Worm (Caenorhabditis elegans) whole organism, early embryonic: ENCODE measurements around the gene etr-1.

Experiments used
- B0310.2 ChIP-seq: sonication (generic microtip); optimal IDR thresholded peaks from 2 replicates; lab custom pipeline; 2016; ENCODE audit warnings: mild to moderate bottlenecking, missing genetic modification characterization, missing compliant biosample characterization
- F13C5.2 ChIP-seq: sonication (generic microtip); optimal IDR thresholded peaks from 2 replicates; lab custom pipeline; 2017; ENCODE audit warnings: mild to moderate bottlenecking, missing genetic modification characterization, inconsistent platforms, missing compliant biosample characterization
- aly-1 ChIP-seq: sonication (generic microtip); optimal IDR thresholded peaks from 2 replicates; lab custom pipeline; 2016; ENCODE audit warnings: missing genetic modification characterization, missing compliant biosample characterization
- ama-1 ChIP-seq: fragments of 150-350 bp; optimal IDR thresholded peaks from 2 replicates; lab custom pipeline; 2014
- ceh-13 ChIP-seq: fragments of 200-800 bp; sonication (Bioruptor generic); optimal IDR thresholded peaks from 2 replicates; lab custom pipeline; 2018; ENCODE audit warnings: mild to moderate bottlenecking, missing genetic modification characterization, missing compliant biosample characterization
- ceh-36 ChIP-seq: sonication (generic microtip); optimal IDR thresholded peaks from 2 replicates; lab custom pipeline; 2016; ENCODE audit warnings: missing genetic modification characterization, inconsistent platforms, missing compliant biosample characterization
- ets-7 ChIP-seq: sonication (generic microtip); optimal IDR thresholded peaks from 2 replicates; lab custom pipeline; 2016; ENCODE audit warnings: missing genotype, missing genetic modification characterization, missing compliant biosample characterization
- flt-1 ChIP-seq: fragments of 200-800 bp; sonication (Bioruptor generic); IDR thresholded peaks from 2 replicates; pipeline ENCODE4 v1.3.6; 2022; ENCODE audit warnings: missing genetic modification characterization, missing compliant biosample characterization
- hmbx-1 ChIP-seq: sonication (generic microtip); optimal IDR thresholded peaks from 2 replicates; lab custom pipeline; 2016; ENCODE audit warnings: mild to moderate bottlenecking, missing genetic modification characterization, missing compliant biosample characterization
- hmg-4 ChIP-seq: fragments of 200-800 bp; sonication (Bioruptor generic); optimal IDR thresholded peaks from 2 replicates; lab custom pipeline; 2018; ENCODE audit warnings: mild to moderate bottlenecking, missing genetic modification characterization, missing compliant biosample characterization
- hnd-1 ChIP-seq: sonication (generic microtip); optimal IDR thresholded peaks from 2 replicates; lab custom pipeline; 2016; ENCODE audit warnings: missing genetic modification characterization, missing compliant biosample characterization
- pes-1 ChIP-seq: fragments of 200-800 bp; sonication (Bioruptor generic); IDR thresholded peaks from 2 replicates; pipeline ENCODE4 v1.3.6; 2022; ENCODE audit warnings: missing genetic modification reagents, missing genetic modification characterization, missing compliant biosample characterization
- scrt-1 ChIP-seq: fragments of 200-800 bp; sonication (Bioruptor generic); IDR thresholded peaks from 2 replicates; pipeline ENCODE4 v1.3.6; 2022; ENCODE audit warnings: missing genetic modification characterization, missing compliant biosample characterization
- sea-1 ChIP-seq: fragments of 200-800 bp; sonication (Bioruptor generic); conservative IDR thresholded peaks from 2 replicates; pipeline ENCODE4 v1.3.6; 2022; ENCODE audit warnings: missing genetic modification characterization, missing compliant biosample characterization
- tbx-11 ChIP-seq: fragments of 200-800 bp; sonication (Bioruptor generic); IDR thresholded peaks from 2 replicates; pipeline ENCODE4 v1.3.6; 2022; ENCODE audit warnings: missing genetic modification characterization, missing compliant biosample characterization
- tbx-37 ChIP-seq: fragments of 200-800 bp; sonication (Bioruptor generic); conservative IDR thresholded peaks from 2 replicates; pipeline ENCODE4 v1.3.6; 2022; ENCODE audit warnings: missing genetic modification reagents, missing genetic modification characterization, missing compliant biosample characterization
- tra-4 ChIP-seq: sonication (generic microtip); optimal IDR thresholded peaks from 2 replicates; lab custom pipeline; 2017; ENCODE audit warnings: missing genetic modification characterization, missing compliant biosample characterization

etr-1 gene

ce11 chrII:208097-208496, 45.9 kb downstream of the etr-1 start:
- TF ChIP-seq ceh-13 (GFP tag; lab: Kevin White, UChicago) = no peak
- TF ChIP-seq ama-1 (lab: Kevin White, UChicago) = no peak
- TF ChIP-seq pes-1 (GFP tag; lab: Robert Waterston, UW) = no peak
- no peak for TF ChIP-seq tra-4 (tag; lab: Kevin White, UChicago)
- no peak for TF ChIP-seq ets-7 (tag; lab: Kevin White, UChicago)
- TF ChIP-seq tbx-37 (GFP tag; lab: Robert Waterston, UW) = no peak
- TF ChIP-seq flt-1 (GFP tag; lab: Robert Waterston, UW) = no peak
- TF ChIP-seq scrt-1 (GFP tag; lab: Robert Waterston, UW) = no peak
- TF ChIP-seq F13C5.2 (tag; lab: Kevin White, UChicago) = no peak
- no peak for TF ChIP-seq sea-1 (GFP tag; lab: Robert Waterston, UW)
- TF ChIP-seq tbx-11 (GFP tag; lab: Robert Waterston, UW) = no peak
- no peak for TF ChIP-seq B0310.2 (tag; lab: Kevin White, UChicago)
- TF ChIP-seq hnd-1 (tag; lab: Kevin White, UChicago) = no peak
- TF ChIP-seq ceh-36 (tag; lab: Kevin White, UChicago) = no peak
- TF ChIP-seq aly-1 (tag; lab: Kevin White, UChicago) = no peak
- no peak for TF ChIP-seq hmg-4 (GFP tag; lab: Kevin White, UChicago)
- TF ChIP-seq hmbx-1 (tag; lab: Kevin White, UChicago) = no peak

ce11 chrII:216598-216997, 54.4 kb downstream of the etr-1 start, which contains the start of gene F48A11.4:
Gene F48A11.4, minus strand, starts transcription at chrII:216621.
- TF ChIP-seq hnd-1 (tag; lab: Kevin White, UChicago) = no peak
- peak; percentile 44 for TF ChIP-seq hmg-4 (GFP tag; lab: Kevin White, UChicago)
- TF ChIP-seq pes-1 (GFP tag; lab: Robert Waterston, UW) = peak; percentile 11; the same call in 1 of the 2 replicates
- 0 out of 2 replicates have a peak, but pooled peaks have one; percentile 23 for TF ChIP-seq tbx-11 (GFP tag; lab: Robert Waterston, UW)
- peak; percentile 77 for TF ChIP-seq F13C5.2 (tag; lab: Kevin White, UChicago)
- TF ChIP-seq scrt-1 (GFP tag; lab: Robert Waterston, UW) = no peak
- no peak for TF ChIP-seq ceh-13 (GFP tag; lab: Kevin White, UChicago)
- TF ChIP-seq ets-7 (tag; lab: Kevin White, UChicago) = no peak
- no peak for TF ChIP-seq ama-1 (lab: Kevin White, UChicago)
- TF ChIP-seq aly-1 (tag; lab: Kevin White, UChicago) = no peak
- no peak for TF ChIP-seq B0310.2 (tag; lab: Kevin White, UChicago)
- 0 out of 2 replicates have a peak, but pooled peaks have one; percentile 41 for TF ChIP-seq sea-1 (GFP tag; lab: Robert Waterston, UW)
- no peak for TF ChIP-seq tra-4 (tag; lab: Kevin White, UChicago)
- TF ChIP-seq flt-1 (GFP tag; lab: Robert Waterston, UW) = peak; percentile 57; the same call in 1 of the 2 replicates
- TF ChIP-seq hmbx-1 (tag; lab: Kevin White, UChicago) = peak; percentile 47
- TF ChIP-seq tbx-37 (GFP tag; lab: Robert Waterston, UW) = peak; percentile 52
- no peak for TF ChIP-seq ceh-36 (tag; lab: Kevin White, UChicago)

ce11 chrII:217308-217707, 55.1 kb downstream of the etr-1 start:
- no peak for TF ChIP-seq hmg-4 (GFP tag; lab: Kevin White, UChicago)
- TF ChIP-seq tbx-11 (GFP tag; lab: Robert Waterston, UW) = no peak
- no peak for TF ChIP-seq sea-1 (GFP tag; lab: Robert Waterston, UW)
- TF ChIP-seq tbx-37 (GFP tag; lab: Robert Waterston, UW) = no peak
- TF ChIP-seq scrt-1 (GFP tag; lab: Robert Waterston, UW) = no peak
- no peak for TF ChIP-seq B0310.2 (tag; lab: Kevin White, UChicago)
- TF ChIP-seq ceh-36 (tag; lab: Kevin White, UChicago) = no peak
- TF ChIP-seq pes-1 (GFP tag; lab: Robert Waterston, UW) = no peak
- TF ChIP-seq hnd-1 (tag; lab: Kevin White, UChicago) = no peak
- no peak for TF ChIP-seq flt-1 (GFP tag; lab: Robert Waterston, UW)
- TF ChIP-seq F13C5.2 (tag; lab: Kevin White, UChicago) = no peak
- TF ChIP-seq tra-4 (tag; lab: Kevin White, UChicago) = no peak

- no peak for TF ChIP-seq ceh-13 (GFP tag; lab: Kevin White, UChicago)
- no peak for TF ChIP-seq tbx-37 (GFP tag; lab: Robert Waterston, UW)
- no peak for TF ChIP-seq ets-7 (tag; lab: Kevin White, UChicago)
- TF ChIP-seq scrt-1 (GFP tag; lab: Robert Waterston, UW) = no peak
- no peak for TF ChIP-seq flt-1 (GFP tag; lab: Robert Waterston, UW)
Observed at ce11 chrII:219846-220503, 57.8 kb downstream of the etr-1 start.
